Worm (Caenorhabditis elegans) whole organism, young adult: ENCODE results near the gene srm-4.
A peak's percentile ranks its signal among the peaks of the same experiment; 100 is the strongest.

Experiments
- B0261.1 ChIP-seq: sonication (generic microtip); optimal IDR thresholded peaks from 2 replicates; lab custom pipeline; 2016; ENCODE audit warnings: mild to moderate bottlenecking, missing genetic modification characterization, moderate library complexity, missing compliant biosample characterization
- B0336.3 ChIP-seq: fragments of 200-800 bp; sonication (Bioruptor generic); IDR thresholded peaks from 2 replicates; pipeline ENCODE4 v1.3.6; 2022; ENCODE audit warnings: missing genetic modification characterization, missing compliant biosample characterization
- C06A6.2 ChIP-seq: fragments of 200-800 bp; sonication (Bioruptor generic); conservative IDR thresholded peaks from 2 replicates; pipeline ENCODE4 v1.3.6; 2022; ENCODE audit warnings: missing genetic modification characterization, missing compliant biosample characterization
- F10E7.11 ChIP-seq: sonication (generic microtip); optimal IDR thresholded peaks from 2 replicates; lab custom pipeline; 2017; ENCODE audit warnings: mild to moderate bottlenecking, missing genetic modification characterization, moderate library complexity, missing compliant biosample characterization
- K11D2.4 ChIP-seq: fragments of 200-800 bp; sonication (Bioruptor generic); IDR thresholded peaks from 2 replicates; pipeline ENCODE4 v1.3.6; 2022; ENCODE audit warnings: missing genetic modification reagents, missing genetic modification characterization, missing compliant biosample characterization
- K12H6.12 ChIP-seq: fragments of 200-800 bp; sonication (Bioruptor generic); optimal IDR thresholded peaks from 2 replicates; lab custom pipeline; 2018; ENCODE audit warnings: mild to moderate bottlenecking, missing genetic modification characterization, missing compliant biosample characterization
- T07F8.4 ChIP-seq: sonication (generic microtip); optimal IDR thresholded peaks from 2 replicates; lab custom pipeline; 2016; ENCODE audit warnings: mild to moderate bottlenecking, missing genetic modification characterization, moderate library complexity, missing compliant biosample characterization
- Y56A3A.18 ChIP-seq: fragments of 200-800 bp; sonication (Bioruptor generic); IDR thresholded peaks from 2 replicates; pipeline ENCODE4 v1.3.6; 2022; ENCODE audit warnings: missing genetic modification reagents, missing genetic modification characterization, missing compliant biosample characterization
- Y67H2A.10 ChIP-seq: fragments of 200-800 bp; sonication (Bioruptor generic); conservative IDR thresholded peaks from 2 replicates; pipeline ENCODE4 v1.3.6; 2022; ENCODE audit warnings: missing genetic modification reagents, missing genetic modification characterization, missing compliant biosample characterization
- Y79H2A.3 ChIP-seq: fragments of 200-800 bp; sonication (Bioruptor generic); conservative IDR thresholded peaks from 2 replicates; pipeline ENCODE4 v1.3.6; 2022; ENCODE audit warnings: missing genetic modification reagents, missing genetic modification characterization, missing compliant biosample characterization
- Y95B8A.8 ChIP-seq: fragments of 200-800 bp; sonication (Bioruptor generic); IDR thresholded peaks from 2 replicates; pipeline ENCODE4 v1.3.6; 2022; ENCODE audit warnings: missing genetic modification reagents, missing genetic modification characterization, missing compliant biosample characterization
- akir-1 ChIP-seq: fragments of 200-800 bp; sonication (Bioruptor generic); optimal IDR thresholded peaks from 2 replicates; lab custom pipeline; 2018; ENCODE audit warnings: mild to moderate bottlenecking, missing genetic modification characterization, moderate library complexity, missing compliant biosample characterization
- athp-1 ChIP-seq: sonication (generic microtip); optimal IDR thresholded peaks from 2 replicates; lab custom pipeline; 2017; ENCODE audit warnings: mild to moderate bottlenecking, missing genetic modification characterization, missing compliant biosample characterization
- attf-3 ChIP-seq: fragments of 200-800 bp; sonication (Bioruptor generic); conservative IDR thresholded peaks from 2 replicates; pipeline ENCODE4 v1.3.6; 2022; ENCODE audit warnings: missing genetic modification reagents, missing genetic modification characterization, missing compliant biosample characterization
- attf-5 ChIP-seq: fragments of 200-800 bp; sonication (Bioruptor generic); optimal IDR thresholded peaks from 2 replicates; lab custom pipeline; 2018; ENCODE audit warnings: mild to moderate bottlenecking, missing genetic modification characterization, missing compliant biosample characterization
- bed-2 ChIP-seq: fragments of 200-800 bp; sonication (Bioruptor generic); IDR thresholded peaks from 2 replicates; pipeline ENCODE4 v1.3.6; 2022; ENCODE audit warnings: missing genetic modification reagents, missing genetic modification characterization, missing compliant biosample characterization
- ccch-3 ChIP-seq: fragments of 200-800 bp; sonication (Bioruptor generic); optimal IDR thresholded peaks from 2 replicates; lab custom pipeline; 2018; ENCODE audit warnings: mild to moderate bottlenecking, missing genetic modification characterization, missing compliant biosample characterization
- ceh-40 ChIP-seq: fragments of 200-800 bp; sonication (Bioruptor generic); IDR thresholded peaks from 2 replicates; pipeline ENCODE4 v1.3.6; 2022; ENCODE audit warnings: missing genetic modification characterization, missing compliant biosample characterization
- ceh-79 ChIP-seq: sonication (generic microtip); optimal IDR thresholded peaks from 2 replicates; lab custom pipeline; 2017; ENCODE audit warnings: mild to moderate bottlenecking, missing genetic modification characterization, missing compliant biosample characterization
- dpff-1 ChIP-seq: sonication (generic microtip); optimal IDR thresholded peaks from 2 replicates; lab custom pipeline; 2017; ENCODE audit warnings: mild to moderate bottlenecking, missing genetic modification characterization, missing compliant biosample characterization
- egl-44 ChIP-seq: fragments of 200-800 bp; sonication (Bioruptor generic); IDR thresholded peaks from 2 replicates; pipeline ENCODE4 v1.3.6; 2022; ENCODE audit warnings: missing genetic modification reagents, missing genetic modification characterization, missing compliant biosample characterization
- ets-4 ChIP-seq: fragments of 200-800 bp; sonication (Bioruptor generic); optimal IDR thresholded peaks from 2 replicates; lab custom pipeline; 2018; ENCODE audit warnings: mild to moderate bottlenecking, missing genetic modification characterization, missing compliant biosample characterization
- hlh-26 ChIP-seq: fragments of 200-800 bp; sonication (Bioruptor generic); conservative IDR thresholded peaks from 2 replicates; pipeline ENCODE4 v1.3.6; 2022; ENCODE audit warnings: missing genetic modification reagents, missing genetic modification characterization, missing compliant biosample characterization
- hmg-20 ChIP-seq: fragments of 200-800 bp; sonication (Bioruptor generic); IDR thresholded peaks from 2 replicates; pipeline ENCODE4 v1.3.6; 2022; ENCODE audit warnings: missing genetic modification reagents, missing genetic modification characterization, missing compliant biosample characterization
- let-526 ChIP-seq: fragments of 200-800 bp; sonication (Bioruptor generic); IDR thresholded peaks from 2 replicates; pipeline ENCODE4 v1.3.6; 2022; ENCODE audit warnings: missing genetic modification reagents, missing genetic modification characterization, missing compliant biosample characterization
- lin-35 ChIP-seq, 3 experiments: fragments of 150-350 bp in 2 of 3; sonication (generic microtip) in 1 of 3; optimal IDR thresholded peaks; 2 replicates each; lab custom pipeline; 2014 to 2018; ENCODE audit warnings: missing biosample characterization in 3 of 3, missing genetic modification characterization in 3 of 3, missing genetic modification reagents in 3 of 3
- madf-10 ChIP-seq: sonication (generic microtip); optimal IDR thresholded peaks from 2 replicates; lab custom pipeline; 2016; ENCODE audit warnings: mild to moderate bottlenecking, missing genetic modification characterization, missing compliant biosample characterization
- madf-6 ChIP-seq: fragments of 200-800 bp; sonication (Bioruptor generic); IDR thresholded peaks from 2 replicates; pipeline ENCODE4 v1.3.6; 2022; ENCODE audit warnings: missing genetic modification reagents, missing genetic modification characterization, missing compliant biosample characterization
- mcd-1 ChIP-seq: fragments of 200-800 bp; sonication (Bioruptor generic); IDR thresholded peaks from 2 replicates; pipeline ENCODE4 v1.3.6; 2022; ENCODE audit warnings: missing genetic modification reagents, missing genetic modification characterization, missing compliant biosample characterization
- mxl-1 ChIP-seq: sonication (generic microtip); optimal IDR thresholded peaks from 2 replicates; lab custom pipeline; 2016; ENCODE audit warnings: missing genetic modification characterization, missing compliant biosample characterization
- nfya-2 ChIP-seq: fragments of 200-800 bp; sonication (Bioruptor generic); IDR thresholded peaks from 2 replicates; pipeline ENCODE4 v1.3.6; 2022; ENCODE audit warnings: missing genetic modification reagents, missing genetic modification characterization, missing compliant biosample characterization
- nhr-90 ChIP-seq: sonication (generic microtip); optimal IDR thresholded peaks from 2 replicates; lab custom pipeline; 2016; ENCODE audit warnings: missing genotype, mild to moderate bottlenecking, missing genetic modification characterization, missing compliant biosample characterization
- rcor-1 ChIP-seq: fragments of 200-800 bp; sonication (Bioruptor generic); IDR thresholded peaks from 2 replicates; pipeline ENCODE4 v1.3.6; 2022; ENCODE audit warnings: missing genetic modification reagents, missing genetic modification characterization, missing compliant biosample characterization
- rec-8 ChIP-seq, 2 experiments: sonication (generic microtip); optimal IDR thresholded peaks; 2 replicates each; lab custom pipeline; 2016; ENCODE audit warnings: mild to moderate bottlenecking in 2 of 2, missing genetic modification characterization in 2 of 2, missing genetic modification reagents in 2 of 2, missing genotype in 2 of 2, missing biosample characterization in 1 of 2, missing compliant biosample characterization in 1 of 2, moderate library complexity in 1 of 2
- snpc-1.1 ChIP-seq: sonication (generic microtip); optimal IDR thresholded peaks from 2 replicates; lab custom pipeline; 2017; ENCODE audit warnings: missing genetic modification characterization, mild to moderate bottlenecking, missing compliant biosample characterization, antibody characterized with exemption, moderate library complexity, missing genotype, missing genetic modification reagents; ENCODE audit not compliant: insufficient read depth
- snpc-1.3 ChIP-seq: sonication (generic microtip); optimal IDR thresholded peaks from 2 replicates; lab custom pipeline; 2017; ENCODE audit warnings: missing genetic modification characterization, mild to moderate bottlenecking, missing compliant biosample characterization, antibody characterized with exemption, moderate library complexity, missing genotype, missing genetic modification reagents; ENCODE audit not compliant: insufficient read depth
- somi-1 ChIP-seq: fragments of 200-800 bp; sonication (Bioruptor generic); optimal IDR thresholded peaks from 2 replicates; lab custom pipeline; 2018; ENCODE audit warnings: mild to moderate bottlenecking, missing genetic modification characterization, missing compliant biosample characterization
- tbx-9 ChIP-seq: sonication (generic microtip); optimal IDR thresholded peaks from 2 replicates; lab custom pipeline; 2016; ENCODE audit warnings: borderline replicate concordance, missing genetic modification characterization, inconsistent platforms, missing compliant biosample characterization
- zim-3 ChIP-seq: sonication (generic microtip); optimal IDR thresholded peaks from 2 replicates; lab custom pipeline; 2017; ENCODE audit warnings: mild to moderate bottlenecking, missing genetic modification characterization, moderate library complexity, missing compliant biosample characterization
- ztf-18 ChIP-seq: sonication (generic microtip); optimal IDR thresholded peaks from 2 replicates; lab custom pipeline; 2016; ENCODE audit warnings: missing genotype, mild to moderate bottlenecking, missing genetic modification characterization, missing compliant biosample characterization
- ztf-22 ChIP-seq: fragments of 200-800 bp; sonication (Bioruptor generic); optimal IDR thresholded peaks from 2 replicates; lab custom pipeline; 2018; ENCODE audit warnings: mild to moderate bottlenecking, missing genetic modification characterization, moderate library complexity, missing compliant biosample characterization
- ztf-28 ChIP-seq: fragments of 200-800 bp; sonication (Bioruptor generic); IDR thresholded peaks from 2 replicates; pipeline ENCODE4 v1.3.6; 2022; ENCODE audit warnings: missing genetic modification reagents, missing genetic modification characterization, missing compliant biosample characterization
- ztf-6 ChIP-seq: fragments of 200-800 bp; sonication (Bioruptor generic); IDR thresholded peaks from 2 replicates; pipeline ENCODE4 v1.3.6; 2022; ENCODE audit warnings: missing genetic modification reagents, missing genetic modification characterization, missing compliant biosample characterization

Gene srm-4

DNA sequence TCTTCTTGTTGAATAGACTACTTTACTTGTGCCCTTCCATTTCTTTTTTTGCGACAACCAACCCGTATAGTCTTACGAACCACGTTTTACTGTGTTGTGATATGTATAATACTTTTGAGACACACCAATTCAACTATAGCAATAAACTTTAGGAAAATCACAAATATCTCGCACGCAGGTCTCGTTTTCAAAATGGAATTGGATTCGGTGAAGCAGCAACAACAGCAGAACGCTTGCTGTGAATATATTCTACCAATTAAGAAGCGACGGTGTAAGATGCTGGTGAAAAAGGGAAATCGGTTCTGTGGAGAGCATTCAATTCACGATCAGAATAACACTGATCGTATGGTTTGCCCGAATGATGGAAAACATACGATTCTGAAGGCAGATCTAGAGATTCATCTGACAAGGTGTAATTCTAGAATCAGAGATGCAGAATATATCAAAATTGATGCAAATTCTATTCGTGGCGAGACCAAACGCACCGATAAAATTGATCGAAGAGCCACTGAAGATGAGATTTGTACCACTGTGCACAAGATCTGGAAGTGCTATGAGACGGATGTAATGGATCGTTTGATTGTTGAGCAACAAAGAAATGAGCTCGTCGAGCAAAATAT, 21.2 kb downstream of the srm-4 start, which contains the start of gene Y49A3A.3 (continued):
- TF ChIP-seq tbx-9 (tag; lab: Kevin White, UChicago) (no peak), hlh-26 (no peak), Y95B8A.8 (peak; percentile 5; the same call in 1 of the 2 replicates), nhr-90 (tag; lab: Kevin White, UChicago) (peak; percentile 36), zim-3 (peak; percentile 73), snpc-1.3 (tag; lab: Kevin White, UChicago) (no peak), C06A6.2 (0 out of 2 replicates have a peak, but pooled peaks have one; percentile 13), attf-3 (GFP tag; lab: Robert Waterston, UW) (no peak), mcd-1 (peak; percentile 49), B0336.3 (GFP tag; lab: Robert Waterston, UW) (peak; percentile 94), bed-2 (no peak), attf-5 (GFP tag; lab: Kevin White, UChicago) (peak; percentile 43), F10E7.11 (tag; lab: Kevin White, UChicago) (peak; percentile 48), nfya-2 (GFP tag; lab: Robert Waterston, UW) (0 out of 2 replicates have a peak, but pooled peaks have one; percentile 22), dpff-1 (tag; lab: Kevin White, UChicago) (peak; percentile 43), K12H6.12 (no peak), ets-4 (GFP tag; lab: Kevin White, UChicago) (no peak), B0261.1 (tag; lab: Kevin White, UChicago) (no peak), athp-1 (tag; lab: Kevin White, UChicago) (peak; percentile 88), ztf-22 (GFP tag; lab: Kevin White, UChicago) (peak; percentile 16), lin-35 (GFP tag; optimal IDR thresholded peaks at IDR 0.05; lab: Kevin White, UChicago) (peak in 1 of 3 experiments; percentile 23), Y56A3A.18 (GFP tag; lab: Robert Waterston, UW) (no peak), T07F8.4 (no peak), ztf-28 (GFP tag; lab: Robert Waterston, UW) (no peak), Y79H2A.3 (GFP tag; lab: Robert Waterston, UW) (no peak; the same call in 1 of the 2 replicates), rcor-1 (GFP tag; lab: Robert Waterston, UW) (no peak), snpc-1.1 (tag; lab: Kevin White, UChicago) (peak; percentile 15), ztf-18 (tag; lab: Kevin White, UChicago) (peak; percentile 52), rec-8 (tag; optimal IDR thresholded peaks at IDR 0.05; lab: Kevin White, UChicago) (no peak), ccch-3 (GFP tag; lab: Kevin White, UChicago) (no peak), let-526 (GFP tag; lab: Robert Waterston, UW) (no peak), akir-1 (GFP tag; lab: Kevin White, UChicago) (peak; percentile 13), ztf-6 (GFP tag; lab: Robert Waterston, UW) (no peak), K11D2.4 (GFP tag; lab: Robert Waterston, UW) (peak; percentile 59; the same call in 1 of the 2 replicates), ceh-40 (GFP tag; lab: Robert Waterston, UW) (no peak), Y67H2A.10 (no peak), hmg-20 (GFP tag; lab: Robert Waterston, UW) (no peak), madf-6 (GFP tag; lab: Robert Waterston, UW) (peak; percentile 56), ceh-79 (tag; lab: Kevin White, UChicago) (peak; percentile 89), mxl-1 (tag; lab: Kevin White, UChicago) (no peak), madf-10 (peak; percentile 34), somi-1 (GFP tag; lab: Kevin White, UChicago) (no peak), egl-44 (GFP tag; lab: Robert Waterston, UW) (no peak)
